Fruit fly (Drosophila melanogaster) whole organism, embryonic: ENCODE data around the gene Sk2.

Experiments used
- Aef1 ChIP-seq: fragments of 200-800 bp; sonication (Bioruptor generic); IDR thresholded peaks from 3 replicates; pipeline ENCODE4 v1.3.6; 2022; ENCODE audit warnings: missing biosample characterization, missing genetic modification characterization
- Atf6 ChIP-seq: fragments of 200-800 bp; sonication (Bioruptor generic); IDR thresholded peaks from 2 replicates; pipeline ENCODE4 v1.3.6; 2022; ENCODE audit warnings: missing biosample characterization, missing genetic modification characterization
- BEAF-32 ChIP-seq: fragments of 200-800 bp; sonication (Bioruptor generic); optimal IDR thresholded peaks from 3 replicates; lab custom pipeline; 2017; ENCODE audit warnings: missing biosample characterization, missing genetic modification characterization, mild to moderate bottlenecking, moderate library complexity, missing genetic modification reagents
- CG1024 ChIP-seq: fragments of 200-800 bp; sonication (Bioruptor generic); IDR thresholded peaks from 2 replicates; pipeline ENCODE4 v1.3.6; 2022; ENCODE audit warnings: missing biosample characterization, missing genetic modification characterization
- CG10543 ChIP-seq: fragments of 200-800 bp; sonication (Bioruptor generic); optimal IDR thresholded peaks from 3 replicates; lab custom pipeline; 2017; ENCODE audit warnings: missing biosample characterization, mild to moderate bottlenecking, missing genetic modification characterization, moderate library complexity
- CG10979 ChIP-seq: fragments of 200-800 bp; sonication (Bioruptor generic); optimal IDR thresholded peaks from 2 replicates; lab custom pipeline; 2018; ENCODE audit warnings: missing biosample characterization, mild to moderate bottlenecking, missing genetic modification characterization, moderate library complexity
- CG11093 ChIP-seq: fragments of 200-800 bp; sonication (Bioruptor generic); IDR thresholded peaks from 3 replicates; pipeline ENCODE4 v1.3.6; 2022; ENCODE audit warnings: missing biosample characterization, missing genetic modification characterization
- CG11560 ChIP-seq: fragments of 200-800 bp; sonication (Bioruptor generic); IDR thresholded peaks from 3 replicates; pipeline ENCODE4 v1.3.6; 2022; ENCODE audit warnings: missing biosample characterization, missing genetic modification characterization
- CG12942 ChIP-seq: fragments of 200-800 bp; sonication (Bioruptor generic); optimal IDR thresholded peaks from 3 replicates; lab custom pipeline; 2016; ENCODE audit warnings: missing biosample characterization, missing genetic modification characterization
- CG13894 ChIP-seq: fragments of 200-800 bp; sonication (Bioruptor generic); optimal IDR thresholded peaks from 3 replicates; lab custom pipeline; 2018; ENCODE audit warnings: missing biosample characterization, mild to moderate bottlenecking, missing genetic modification characterization, moderate library complexity
- CG17385 ChIP-seq: fragments of 200-800 bp; sonication (Bioruptor generic); optimal IDR thresholded peaks from 3 replicates; lab custom pipeline; 2018; ENCODE audit warnings: missing biosample characterization, mild to moderate bottlenecking, missing genetic modification characterization
- CG17829 ChIP-seq: fragments of 200-800 bp; optimal IDR thresholded peaks from 2 replicates; lab custom pipeline; 2019; ENCODE audit warnings: missing biosample characterization, mild to moderate bottlenecking, missing genetic modification characterization, moderate library complexity
- CG18011 ChIP-seq: fragments of 200-800 bp; sonication (Bioruptor generic); optimal IDR thresholded peaks from 2 replicates; lab custom pipeline; 2017; ENCODE audit warnings: missing biosample characterization, missing genetic modification characterization, mild to moderate bottlenecking, moderate library complexity, missing genotype
- CG18476 ChIP-seq: fragments of 200-800 bp; sonication (Bioruptor generic); optimal IDR thresholded peaks from 2 replicates; lab custom pipeline; 2016; ENCODE audit warnings: missing biosample characterization, mild to moderate bottlenecking, missing genetic modification characterization
- CG18764 ChIP-seq: fragments of 200-800 bp; sonication (Bioruptor generic); optimal IDR thresholded peaks from 3 replicates; lab custom pipeline; 2016; ENCODE audit warnings: missing biosample characterization, missing genetic modification characterization
- CG2120 ChIP-seq: fragments of 200-800 bp; sonication (Bioruptor generic); optimal IDR thresholded peaks from 3 replicates; lab custom pipeline; 2016; ENCODE audit warnings: missing biosample characterization, missing genetic modification characterization
- CG4707 ChIP-seq: fragments of 200-800 bp; sonication (Bioruptor generic); optimal IDR thresholded peaks from 2 replicates; lab custom pipeline; 2018; ENCODE audit warnings: missing biosample characterization, mild to moderate bottlenecking, missing genetic modification characterization, moderate library complexity
- CG9215 ChIP-seq: fragments of 200-800 bp; sonication (Bioruptor generic); IDR thresholded peaks from 2 replicates; pipeline ENCODE4 v1.3.6; 2022; ENCODE audit warnings: missing biosample characterization, missing genetic modification characterization
- CG9437 ChIP-seq: fragments of 200-800 bp; sonication (Bioruptor generic); optimal IDR thresholded peaks from 2 replicates; lab custom pipeline; 2018; ENCODE audit warnings: missing biosample characterization, mild to moderate bottlenecking, missing genetic modification characterization
- CG9727 ChIP-seq: fragments of 200-800 bp; sonication (Bioruptor generic); optimal IDR thresholded peaks from 3 replicates; lab custom pipeline; 2017; ENCODE audit warnings: missing biosample characterization, mild to moderate bottlenecking, missing genetic modification characterization
- CG9876 ChIP-seq: fragments of 200-800 bp; sonication (Bioruptor generic); optimal IDR thresholded peaks from 2 replicates; lab custom pipeline; 2016; ENCODE audit warnings: missing biosample characterization, missing genetic modification characterization
- D19A ChIP-seq: fragments of 200-800 bp; optimal IDR thresholded peaks from 3 replicates; lab custom pipeline; 2019; ENCODE audit warnings: missing biosample characterization, mild to moderate bottlenecking, missing genetic modification characterization, moderate library complexity
- Doc2 ChIP-seq: fragments of 200-800 bp; sonication (Bioruptor generic); IDR thresholded peaks from 2 replicates; pipeline ENCODE4 v1.3.6; 2022; ENCODE audit warnings: missing biosample characterization, missing genetic modification characterization
- HLH4C ChIP-seq: fragments of 200-800 bp; sonication (Bioruptor generic); IDR thresholded peaks from 3 replicates; pipeline ENCODE4 v1.3.6; 2022; ENCODE audit warnings: missing biosample characterization, missing genetic modification characterization; ENCODE audit not compliant: partially characterized antibody
- Kr ChIP-seq: fragments of 200-800 bp; sonication (Bioruptor generic); optimal IDR thresholded peaks from 2 replicates; lab custom pipeline; 2017; ENCODE audit warnings: missing biosample characterization, mild to moderate bottlenecking, missing genetic modification characterization
- Nf-YA ChIP-seq: fragments of 200-800 bp; sonication (Bioruptor generic); IDR thresholded peaks from 2 replicates; pipeline ENCODE4 v1.3.6; 2022; ENCODE audit warnings: missing biosample characterization, missing genetic modification characterization
- Nf-YB ChIP-seq: fragments of 200-800 bp; sonication (Bioruptor generic); optimal IDR thresholded peaks from 3 replicates; lab custom pipeline; 2019; ENCODE audit warnings: missing biosample characterization, mild to moderate bottlenecking, missing genetic modification characterization, moderate library complexity
- Six4 ChIP-seq: fragments of 200-800 bp; sonication (Bioruptor generic); optimal IDR thresholded peaks from 2 replicates; lab custom pipeline; 2016; ENCODE audit warnings: missing biosample characterization, missing genetic modification characterization
- ase ChIP-seq: fragments of 200-800 bp; sonication (Bioruptor generic); IDR thresholded peaks from 3 replicates; pipeline ENCODE4 v1.3.6; 2022; ENCODE audit warnings: missing biosample characterization, missing genetic modification characterization
- bbx ChIP-seq: fragments of 200-800 bp; sonication (Bioruptor generic); IDR thresholded peaks from 2 replicates; pipeline ENCODE4 v1.3.6; 2022; ENCODE audit warnings: missing biosample characterization, missing genetic modification characterization; ENCODE audit not compliant: partially characterized antibody
- chn ChIP-seq: fragments of 200-800 bp; sonication (Bioruptor generic); optimal IDR thresholded peaks from 2 replicates; lab custom pipeline; 2016; ENCODE audit warnings: missing biosample characterization, missing genetic modification characterization
- dmrt99B ChIP-seq: fragments of 200-800 bp; sonication (Bioruptor generic); optimal IDR thresholded peaks from 2 replicates; lab custom pipeline; 2018; ENCODE audit warnings: missing biosample characterization, mild to moderate bottlenecking, missing genetic modification characterization, moderate library complexity
- ems ChIP-seq: fragments of 200-800 bp; sonication (Bioruptor generic); optimal IDR thresholded peaks from 3 replicates; lab custom pipeline; 2016; ENCODE audit warnings: missing biosample characterization, missing genetic modification characterization
- eve ChIP-seq, 2 experiments: fragments of >200 bp; optimal IDR thresholded peaks; 2 replicates each; lab custom pipeline; 2017; ENCODE audit warnings: missing biosample characterization in 2 of 2, missing genetic modification characterization in 2 of 2
- exex ChIP-seq: fragments of 200-800 bp; sonication (Bioruptor generic); optimal IDR thresholded peaks from 4 replicates; lab custom pipeline; 2018; ENCODE audit warnings: missing biosample characterization, mild to moderate bottlenecking, missing genetic modification characterization, moderate library complexity
- grn ChIP-seq: fragments of 200-800 bp; sonication (Bioruptor generic); optimal IDR thresholded peaks from 3 replicates; lab custom pipeline; 2017; ENCODE audit warnings: missing biosample characterization, missing genetic modification characterization
- gt ChIP-seq: fragments of 200-800 bp; sonication (Bioruptor generic); IDR thresholded peaks from 2 replicates; pipeline ENCODE4 v1.3.6; 2022; ENCODE audit warnings: missing biosample characterization, missing genetic modification characterization
- hbn ChIP-seq: fragments of 200-800 bp; sonication (Bioruptor generic); IDR thresholded peaks from 2 replicates; pipeline ENCODE4 v1.3.6; 2022; ENCODE audit warnings: missing biosample characterization, missing genetic modification characterization; ENCODE audit not compliant: partially characterized antibody
- her ChIP-seq: fragments of 200-800 bp; sonication (Bioruptor generic); optimal IDR thresholded peaks from 2 replicates; lab custom pipeline; 2016; ENCODE audit warnings: missing biosample characterization, missing genetic modification characterization
- kah ChIP-seq: fragments of 200-800 bp; sonication (Bioruptor generic); optimal IDR thresholded peaks from 2 replicates; lab custom pipeline; 2018; ENCODE audit warnings: missing biosample characterization, mild to moderate bottlenecking, missing genetic modification characterization
- ken ChIP-seq: fragments of 200-800 bp; sonication (Bioruptor generic); IDR thresholded peaks from 3 replicates; pipeline ENCODE4 v1.3.6; 2022; ENCODE audit warnings: missing biosample characterization, missing genetic modification characterization
- lab ChIP-seq: fragments of 200-800 bp; sonication (Bioruptor generic); optimal IDR thresholded peaks from 3 replicates; lab custom pipeline; 2017; ENCODE audit warnings: missing biosample characterization, missing genetic modification characterization, mild to moderate bottlenecking, moderate library complexity, missing genetic modification reagents
- lbe ChIP-seq: fragments of 200-800 bp; sonication (Bioruptor generic); optimal IDR thresholded peaks from 2 replicates; lab custom pipeline; 2016; ENCODE audit warnings: missing biosample characterization, mild to moderate bottlenecking, missing genetic modification characterization
- mirr ChIP-seq: fragments of 200-800 bp; sonication (Bioruptor generic); optimal IDR thresholded peaks from 3 replicates; lab custom pipeline; 2018; ENCODE audit warnings: missing biosample characterization, mild to moderate bottlenecking, missing genetic modification characterization
- mld ChIP-seq: fragments of 200-800 bp; sonication (Bioruptor generic); IDR thresholded peaks from 3 replicates; pipeline ENCODE4 v1.3.6; 2022; ENCODE audit warnings: missing biosample characterization, missing genetic modification characterization; ENCODE audit not compliant: partially characterized antibody
- p53 ChIP-seq: fragments of 200-800 bp; sonication (Bioruptor generic); optimal IDR thresholded peaks from 2 replicates; lab custom pipeline; 2016; ENCODE audit warnings: missing biosample characterization, missing genetic modification characterization
- salm ChIP-seq: fragments of 200-800 bp; sonication (Bioruptor generic); optimal IDR thresholded peaks from 2 replicates; lab custom pipeline; 2018; ENCODE audit warnings: missing biosample characterization, mild to moderate bottlenecking, missing genetic modification characterization
- scrt ChIP-seq: fragments of 200-800 bp; sonication (Bioruptor generic); optimal IDR thresholded peaks from 2 replicates; lab custom pipeline; 2018; ENCODE audit warnings: missing biosample characterization, mild to moderate bottlenecking, missing genetic modification characterization, moderate library complexity
- ssp ChIP-seq: fragments of 200-800 bp; sonication (Bioruptor generic); IDR thresholded peaks from 2 replicates; pipeline ENCODE4 v1.3.6; 2022; ENCODE audit warnings: missing biosample characterization, missing genetic modification characterization
- ttk ChIP-seq: fragments of 200-800 bp; sonication (Bioruptor generic); IDR thresholded peaks from 2 replicates; pipeline ENCODE4 v2.1.2; 2022; ENCODE audit warnings: missing biosample characterization, missing genetic modification characterization

Sk2 gene

DNA sequence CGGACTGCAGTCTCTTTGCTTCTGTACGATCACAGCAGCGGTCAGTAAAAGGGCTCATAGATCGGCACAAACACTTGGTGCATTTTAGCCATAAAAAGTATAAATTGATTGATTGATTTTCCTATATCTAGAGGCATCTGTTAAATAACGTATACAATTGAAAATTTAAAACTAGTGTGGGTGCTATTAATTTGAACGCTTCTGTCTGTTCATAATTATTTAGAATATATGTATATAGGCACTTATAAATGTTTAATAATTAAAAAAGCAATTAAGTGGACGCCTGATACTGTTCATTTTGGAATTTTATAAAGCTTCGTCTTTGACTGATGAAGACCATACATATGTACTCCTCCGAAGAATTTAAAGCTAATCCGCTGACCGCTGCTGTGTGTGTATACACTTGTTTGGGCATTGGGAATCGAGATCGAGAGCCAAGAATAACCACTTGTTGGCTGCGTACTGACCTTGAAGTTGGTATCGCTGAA lies 1.6 kb upstream of the Sk2 start (continued):
- peak; percentile 80 for TF ChIP-seq lbe (GFP tag; lab: Kevin White, UChicago)
- TF ChIP-seq CG9215, result peak; percentile 5; the same call in 1 of the 2 replicates
- peak; percentile 44 for TF ChIP-seq CG17385 (GFP tag; lab: Kevin White, UChicago)
- TF ChIP-seq dmrt99B (tag; lab: Kevin White, UChicago), result peak; percentile 63
- no peak for TF ChIP-seq CG9876 (GFP tag; lab: Kevin White, UChicago)
- no peak for TF ChIP-seq ssp
- no peak for TF ChIP-seq mirr (GFP tag; lab: Kevin White, UChicago)
- 0 out of 2 replicates have a peak, but pooled peaks have one; percentile 15 for TF ChIP-seq ttk (GFP tag; lab: Robert Waterston, UW)
- no peak for TF ChIP-seq Doc2
- TF ChIP-seq CG10543, result no peak
- TF ChIP-seq scrt (GFP tag; lab: Kevin White, UChicago), result no peak
- no peak for TF ChIP-seq Kr (GFP tag; lab: Kevin White, UChicago)
- TF ChIP-seq Nf-YB (GFP tag; lab: Kevin White, UChicago), result peak; percentile 12
- peak; percentile 34 for TF ChIP-seq CG12942
- TF ChIP-seq CG10979, result peak; percentile 42
- no peak for TF ChIP-seq bbx (GFP tag; lab: Robert Waterston, UW)
- no peak for TF ChIP-seq grn (GFP tag; lab: Kevin White, UChicago)
- TF ChIP-seq chn (GFP tag; lab: Kevin White, UChicago), result no peak
- peak; percentile 10 for TF ChIP-seq CG18011 (GFP tag; lab: Kevin White, UChicago)
- no peak for TF ChIP-seq CG1024 (GFP tag; lab: Robert Waterston, UW)
- TF ChIP-seq CG18476 (GFP tag; lab: Kevin White, UChicago), result no peak
- TF ChIP-seq Aef1 (GFP tag; lab: Robert Waterston, UW), result peak; percentile 25; the same call in 1 of the 3 replicates
- peak; percentile 22 for TF ChIP-seq CG9437
- no peak for TF ChIP-seq gt (GFP tag; lab: Robert Waterston, UW)
- TF ChIP-seq kah, result peak; percentile 71
- TF ChIP-seq CG9727 (GFP tag; lab: Kevin White, UChicago), result peak; percentile 43
- TF ChIP-seq ase (GFP tag; lab: Robert Waterston, UW), result no peak
- TF ChIP-seq eve (GFP tag; optimal IDR thresholded peaks at IDR 0.05; lab: Kevin White, UChicago), result no peak
- TF ChIP-seq Nf-YA (GFP tag; lab: Robert Waterston, UW), result no peak
- TF ChIP-seq D19A (tag; lab: Kevin White, UChicago), result peak; percentile 31
- no peak for TF ChIP-seq her (GFP tag; lab: Kevin White, UChicago)
- no peak for TF ChIP-seq HLH4C
- TF ChIP-seq CG18764 (GFP tag; lab: Kevin White, UChicago), result no peak
- peak; percentile 21 for TF ChIP-seq CG17829
- TF ChIP-seq Atf6 (GFP tag; lab: Robert Waterston, UW), result no peak; the same call in 1 of the 2 replicates
- peak; percentile 5 for TF ChIP-seq Six4 (GFP tag; lab: Kevin White, UChicago)
- no peak for TF ChIP-seq CG13894 (tag; lab: Kevin White, UChicago)
- TF ChIP-seq CG11093, result no peak
- no peak for TF ChIP-seq p53 (GFP tag; lab: Kevin White, UChicago)
- peak; percentile 39 for TF ChIP-seq CG2120 (GFP tag; lab: Kevin White, UChicago)
- TF ChIP-seq BEAF-32 (GFP tag; lab: Kevin White, UChicago), result no peak
- TF ChIP-seq mld (GFP tag; lab: Robert Waterston, UW), result no peak
- TF ChIP-seq CG11560, result no peak
- no peak for TF ChIP-seq salm (tag; lab: Kevin White, UChicago)
- no peak for TF ChIP-seq CG4707
- TF ChIP-seq lab, result peak; percentile 41
- TF ChIP-seq hbn (GFP tag; lab: Robert Waterston, UW), result no peak
- TF ChIP-seq exex (tag; lab: Kevin White, UChicago), result no peak
- TF ChIP-seq ems (GFP tag; lab: Kevin White, UChicago), result no peak
- TF ChIP-seq ken (GFP tag; lab: Robert Waterston, UW), result 0 out of 3 replicates have a peak, but pooled peaks have one; percentile 12
